Fruit fly (Drosophila melanogaster): Measurements from ENCODE around the gene CG13667.

dm6 chr3L:8356196-8356595 is 49.1 kb upstream of the CG13667 start, which contains the start of gene Culd:
- TF ChIP-seq br (GFP tag; optimal IDR thresholded peaks at IDR 0.05) (no peak), dmrt93B (GFP tag; optimal IDR thresholded peaks at IDR 0.05) (no peak), sage (GFP tag; optimal IDR thresholded peaks at IDR 0.05) (no peak), rgr (GFP tag; optimal IDR thresholded peaks at IDR 0.05) (no peak), Hr83 (GFP tag; optimal IDR thresholded peaks at IDR 0.05; ENCODE audit: poor library complexity, severe bottlenecking) (no peak), Abd-B (GFP tag; optimal IDR thresholded peaks at IDR 0.05) (no peak), pan (optimal IDR thresholded peaks at IDR 0.05) (no peak)

All from whole organism, wandering third instar larva.